Worm (Caenorhabditis elegans) whole organism, young adult: ENCODE data around the gene Y53G8AR.1.

Experiments used
- efl-1 ChIP-seq: fragments of 150-350 bp; optimal IDR thresholded peaks from 2 replicates; lab custom pipeline; 2014; ENCODE audit warnings: missing biosample characterization, missing genetic modification reagents, missing genetic modification characterization
- egl-18 ChIP-seq: fragments of 200-800 bp; sonication (Bioruptor generic); IDR thresholded peaks from 2 replicates; pipeline ENCODE4 v1.3.6; 2022; ENCODE audit warnings: missing genetic modification reagents, missing genetic modification characterization, missing compliant biosample characterization
- ets-4 ChIP-seq: fragments of 200-800 bp; sonication (Bioruptor generic); optimal IDR thresholded peaks from 2 replicates; lab custom pipeline; 2018; ENCODE audit warnings: mild to moderate bottlenecking, missing genetic modification characterization, missing compliant biosample characterization
- him-1 ChIP-seq: sonication (generic microtip); optimal IDR thresholded peaks from 2 replicates; lab custom pipeline; 2016; ENCODE audit warnings: missing genotype, missing genetic modification reagents, missing genetic modification characterization, missing compliant biosample characterization
- hmg-20 ChIP-seq: fragments of 200-800 bp; sonication (Bioruptor generic); IDR thresholded peaks from 2 replicates; pipeline ENCODE4 v1.3.6; 2022; ENCODE audit warnings: missing genetic modification reagents, missing genetic modification characterization, missing compliant biosample characterization
- pha-4 ChIP-seq: fragments of 150-350 bp; sonication (generic microtip); optimal IDR thresholded peaks from 2 replicates; lab custom pipeline; 2014; ENCODE audit warnings: missing biosample characterization, missing genetic modification reagents, missing genetic modification characterization
- unc-130 ChIP-seq: sonication (generic microtip); optimal IDR thresholded peaks from 2 replicates; lab custom pipeline; 2016; ENCODE audit warnings: missing genetic modification reagents, missing genetic modification characterization, missing compliant biosample characterization
- zim-3 ChIP-seq: sonication (generic microtip); optimal IDR thresholded peaks from 2 replicates; lab custom pipeline; 2017; ENCODE audit warnings: mild to moderate bottlenecking, missing genetic modification characterization, moderate library complexity, missing compliant biosample characterization
- ztf-26 ChIP-seq: sonication (generic microtip); optimal IDR thresholded peaks from 2 replicates; lab custom pipeline; 2017; ENCODE audit warnings: missing genetic modification characterization, missing compliant biosample characterization

DNA sequence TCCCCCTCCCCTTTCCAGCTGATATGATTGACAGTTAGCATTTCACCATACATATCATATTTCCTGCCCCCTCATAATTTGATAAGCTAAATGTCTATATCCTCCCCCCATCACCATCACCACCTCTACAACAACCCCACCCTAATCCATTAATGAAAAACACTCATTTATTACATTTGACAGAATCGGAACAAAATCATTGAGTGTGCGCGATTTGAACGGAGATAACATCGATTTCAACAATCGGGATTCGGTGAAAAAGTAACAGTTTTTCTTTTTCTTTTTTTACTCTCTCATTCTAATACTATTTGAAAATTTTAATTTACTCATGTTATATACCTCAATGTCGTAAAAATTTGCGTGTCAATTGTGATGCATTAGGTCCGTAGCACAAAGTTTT lies 13.0 kb downstream of the Y53G8AR.1 start:
- TF ChIP-seq ztf-26 (no peak), him-1 (tag; lab: Kevin White, UChicago) (no peak), efl-1 (GFP tag; lab: Kevin White, UChicago) (no peak), hmg-20 (GFP tag; lab: Robert Waterston, UW) (no peak), unc-130 (no peak), pha-4 (tag; lab: Kevin White, UChicago) (no peak), egl-18 (no peak), zim-3 (tag; lab: Kevin White, UChicago) (no peak), ets-4 (GFP tag; lab: Kevin White, UChicago) (no peak)
